Worm (Caenorhabditis elegans): ENCODE data around the gene C05C12.4.

The C05C12.4 gene

DNA sequence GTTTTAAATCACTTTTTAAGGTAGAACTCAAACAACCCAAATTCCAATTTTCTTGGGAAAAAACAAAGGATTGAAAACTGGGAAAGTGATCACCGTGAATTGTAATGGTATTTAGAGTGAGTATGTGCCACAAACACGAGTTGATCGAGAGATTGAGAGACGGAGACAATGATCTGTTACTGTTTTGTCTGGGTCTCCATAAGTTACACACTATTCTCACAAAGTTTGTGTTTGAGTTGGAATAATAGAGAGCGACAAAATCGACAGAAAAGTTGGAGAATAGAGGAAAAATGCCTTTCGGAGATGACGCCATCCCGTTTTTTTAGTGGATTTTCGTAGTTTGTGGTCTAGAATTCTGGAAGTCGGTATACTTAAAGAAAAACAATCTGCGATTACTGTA, 23.4 kb upstream of the C05C12.4 start, which contains the start of gene nhr-7:
Gene nhr-7, minus strand, starts transcription at position 101 of the 400 bp plus-strand sequence.
- TF ChIP-seq nhr-12 (tag; optimal IDR thresholded peaks at IDR 0.05) (no peak), ceh-63 (GFP tag; optimal IDR thresholded peaks at IDR 0.05) (no peak), lin-15B (tag; optimal IDR thresholded peaks at IDR 0.05) (no peak), nhr-77 (tag; optimal IDR thresholded peaks at IDR 0.05) (peak; percentile 28), grh-1 (GFP tag; IDR thresholded peaks at IDR 0.05) (no peak), sptf-1 (tag; optimal IDR thresholded peaks at IDR 0.05) (no peak), nhr-84 (tag; optimal IDR thresholded peaks at IDR 0.05) (no peak), swsn-7 (tag; optimal IDR thresholded peaks at IDR 0.05) (no peak)

DNA sequence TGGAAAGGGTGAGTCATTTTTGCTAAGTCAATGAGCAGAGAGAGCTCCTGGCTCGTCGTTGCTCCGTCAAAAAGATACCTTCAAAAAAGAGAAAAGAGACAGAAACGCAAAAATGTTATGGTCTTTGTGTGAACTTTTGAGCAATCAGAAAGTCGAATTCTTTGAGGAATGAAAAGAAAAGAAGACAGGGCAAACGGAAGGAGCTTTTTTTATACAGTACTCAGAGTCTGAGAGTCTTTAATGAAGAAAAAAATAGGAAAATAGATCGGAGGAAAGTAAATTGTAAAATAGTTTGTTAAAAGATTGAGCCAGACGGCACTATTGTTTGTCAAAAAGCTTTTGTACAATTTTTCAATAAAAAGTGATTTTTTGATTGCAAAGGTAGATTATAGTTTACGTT, 21.6 kb upstream of the C05C12.4 start:
- no peak for TF ChIP-seq nhr-76 (tag; optimal IDR thresholded peaks at IDR 0.05)
- peak; percentile 66 for TF ChIP-seq nhr-77 (tag; optimal IDR thresholded peaks at IDR 0.05)
- TF ChIP-seq ceh-63 (GFP tag; optimal IDR thresholded peaks at IDR 0.05), result no peak
- TF ChIP-seq nhr-90 (tag; optimal IDR thresholded peaks at IDR 0.05; ENCODE audit: poor library complexity), result no peak
- TF ChIP-seq ceh-88 (GFP tag; IDR thresholded peaks at IDR 0.05), result no peak
- TF ChIP-seq nhr-20 (tag; optimal IDR thresholded peaks at IDR 0.05), result peak; percentile 12
- no peak for TF ChIP-seq nhr-85 (tag)
- TF ChIP-seq efl-1 (optimal IDR thresholded peaks at IDR 0.05), result no peak
- TF ChIP-seq efl-1 (GFP tag; optimal IDR thresholded peaks at IDR 0.05 in 1 of 2), result peak in 1 of 2 experiments; percentile 62
- no peak for TF ChIP-seq lir-3 (tag; optimal IDR thresholded peaks at IDR 0.05; ENCODE audit: poor library complexity)
- TF ChIP-seq mep-1 (tag; optimal IDR thresholded peaks at IDR 0.05), result no peak
- no peak for TF ChIP-seq nhr-28 (tag; optimal IDR thresholded peaks at IDR 0.05)
- no peak for TF ChIP-seq skn-1 (tag; optimal IDR thresholded peaks at IDR 0.05)
- TF ChIP-seq unc-86 (tag; optimal IDR thresholded peaks at IDR 0.05), result no peak
- TF ChIP-seq F16B12.6 (tag; optimal IDR thresholded peaks at IDR 0.05), result no peak
- TF ChIP-seq pqm-1 (tag; optimal IDR thresholded peaks at IDR 0.05), result no peak
- no peak for TF ChIP-seq rnt-1 (tag; optimal IDR thresholded peaks at IDR 0.05)
- TF ChIP-seq elt-3 (tag; optimal IDR thresholded peaks at IDR 0.05), result no peak
- TF ChIP-seq dsc-1 (tag; optimal IDR thresholded peaks at IDR 0.05), result no peak
- TF ChIP-seq Y116A8C.19 (tag; optimal IDR thresholded peaks at IDR 0.05; ENCODE audit: borderline replicate concordance), result no peak
- TF ChIP-seq lin-13 (GFP tag; optimal IDR thresholded peaks at IDR 0.05), result no peak
- no peak for TF ChIP-seq mdl-1 (tag; optimal IDR thresholded peaks at IDR 0.05)
- TF ChIP-seq nhr-19 (GFP tag; conservative IDR thresholded peaks at IDR 0.05), result no peak
- no peak for TF ChIP-seq snpc-4 (tag; optimal IDR thresholded peaks at IDR 0.05)
- no peak for TF ChIP-seq egl-27 (tag; optimal IDR thresholded peaks at IDR 0.05)
- no peak for TF ChIP-seq nhr-84 (tag; optimal IDR thresholded peaks at IDR 0.05)
- TF ChIP-seq nhr-71 (tag; optimal IDR thresholded peaks at IDR 0.05), result peak; percentile 2
- TF ChIP-seq pax-3 (tag; optimal IDR thresholded peaks at IDR 0.05), result no peak
- TF ChIP-seq hpl-2 (GFP tag; optimal IDR thresholded peaks at IDR 0.05), result no peak
- no peak for TF ChIP-seq ets-5 (GFP tag; IDR thresholded peaks at IDR 0.05)
- no peak for TF ChIP-seq fkh-8 (tag; optimal IDR thresholded peaks at IDR 0.05)
- TF ChIP-seq efl-3 (GFP tag; optimal IDR thresholded peaks at IDR 0.05), result no peak
- no peak for TF ChIP-seq zip-4 (GFP tag; optimal IDR thresholded peaks at IDR 0.05)
- TF ChIP-seq lsy-2 (tag; optimal IDR thresholded peaks at IDR 0.05), result peak in 1 of 2 experiments; percentile 21
- TF ChIP-seq pag-3 (tag; optimal IDR thresholded peaks at IDR 0.05; ENCODE audit: borderline replicate concordance, insufficient read depth), result no peak
- no peak for TF ChIP-seq ceh-90 (tag; optimal IDR thresholded peaks at IDR 0.05)
- no peak for TF ChIP-seq nhr-47 (tag; optimal IDR thresholded peaks at IDR 0.05)
- no peak for TF ChIP-seq lin-35 (GFP tag; optimal IDR thresholded peaks at IDR 0.05)
- no peak for TF ChIP-seq sptf-1 (tag; optimal IDR thresholded peaks at IDR 0.05)
- no peak for TF ChIP-seq xbp-1 (tag; optimal IDR thresholded peaks at IDR 0.05)
- no peak for TF ChIP-seq ztf-4 (tag; optimal IDR thresholded peaks at IDR 0.05)
- TF ChIP-seq hlh-17 (GFP tag; optimal IDR thresholded peaks at IDR 0.05; ENCODE audit: borderline replicate concordance), result no peak
- TF ChIP-seq tbx-2 (tag; optimal IDR thresholded peaks at IDR 0.05), result peak; percentile 30

Data from whole organism, L1 larva.